Fruit fly (Drosophila melanogaster): ENCODE results near the gene Sik2.

Sik2 gene

dm6 chrX:2036383-2036782 is 25.3 kb downstream of the Sik2 start:
- TF ChIP-seq Mnt (GFP tag; optimal IDR thresholded peaks at IDR 0.05) (no peak), Crg-1 (GFP tag; optimal IDR thresholded peaks at IDR 0.05) (no peak), CG5204 (GFP tag; optimal IDR thresholded peaks at IDR 0.05) (no peak), CG11617 (GFP tag; optimal IDR thresholded peaks at IDR 0.05) (no peak), ovo (GFP tag; optimal IDR thresholded peaks at IDR 0.05) (no peak), cic (GFP tag; optimal IDR thresholded peaks at IDR 0.05) (no peak), tj (GFP tag; optimal IDR thresholded peaks at IDR 0.05) (no peak), CG7045 (GFP tag; optimal IDR thresholded peaks at IDR 0.05) (no peak)

dm6 chrX:2032821-2033436 is 28.8 kb downstream of the Sik2 start:
- TF ChIP-seq tj (GFP tag; optimal IDR thresholded peaks at IDR 0.05) (peak; percentile 25), pad (GFP tag; optimal IDR thresholded peaks at IDR 0.05) (peak; percentile 35), CG14711 (tag; optimal IDR thresholded peaks at IDR 0.05) (peak; percentile 66), Mnt (GFP tag; optimal IDR thresholded peaks at IDR 0.05) (no peak)

- TF ChIP-seq CG5204 (GFP tag; optimal IDR thresholded peaks at IDR 0.05) (no peak), Clk (GFP tag; optimal IDR thresholded peaks at IDR 0.05) (no peak), cnc (optimal IDR thresholded peaks at IDR 0.05) (no peak), cic (GFP tag; optimal IDR thresholded peaks at IDR 0.05) (no peak), CG7101 (tag; optimal IDR thresholded peaks at IDR 0.05) (no peak), ovo (GFP tag; optimal IDR thresholded peaks at IDR 0.05) (no peak), CG14711 (tag; optimal IDR thresholded peaks at IDR 0.05) (no peak), bab1 (GFP tag; optimal IDR thresholded peaks at IDR 0.05) (no peak), kay (GFP tag; ENCODE audit: borderline replicate concordance) (no peak), Crg-1 (GFP tag; optimal IDR thresholded peaks at IDR 0.05) (no peak), CG12768 (GFP tag; optimal IDR thresholded peaks at IDR 0.05) (no peak), toe (GFP tag; optimal IDR thresholded peaks at IDR 0.05) (no peak), Mnt (GFP tag; optimal IDR thresholded peaks at IDR 0.05) (no peak), Hr96 (GFP tag; optimal IDR thresholded peaks at IDR 0.05) (no peak), CG1620 (GFP tag; optimal IDR thresholded peaks at IDR 0.05) (no peak)
These were observed 29.4 kb downstream of the Sik2 start for dm6 chrX:2032160-2032801.

- TF ChIP-seq CG14711 (tag; optimal IDR thresholded peaks at IDR 0.05) (no peak), CG1620 (GFP tag; optimal IDR thresholded peaks at IDR 0.05) (no peak), tj (GFP tag; optimal IDR thresholded peaks at IDR 0.05) (peak; percentile 92), Hr96 (GFP tag; optimal IDR thresholded peaks at IDR 0.05) (no peak), CG12768 (GFP tag; optimal IDR thresholded peaks at IDR 0.05) (no peak), Clk (GFP tag; optimal IDR thresholded peaks at IDR 0.05) (no peak), Mnt (GFP tag; optimal IDR thresholded peaks at IDR 0.05) (no peak), pad (GFP tag; optimal IDR thresholded peaks at IDR 0.05) (no peak)
These were observed 30.4 kb downstream of the Sik2 start for dm6 chrX:2031308-2031707.

dm6 chrX:2024819-2025218 is 36.9 kb downstream of the Sik2 start:
- no peak for TF ChIP-seq cic (GFP tag; optimal IDR thresholded peaks at IDR 0.05)
- TF ChIP-seq cnc (optimal IDR thresholded peaks at IDR 0.05), result no peak
- no peak for TF ChIP-seq CG12768 (GFP tag; optimal IDR thresholded peaks at IDR 0.05)
- no peak for TF ChIP-seq kay (GFP tag; ENCODE audit: borderline replicate concordance)
- no peak for TF ChIP-seq pad (GFP tag; optimal IDR thresholded peaks at IDR 0.05)
- TF ChIP-seq Crg-1 (GFP tag; optimal IDR thresholded peaks at IDR 0.05), result no peak
- no peak for TF ChIP-seq tj (GFP tag; optimal IDR thresholded peaks at IDR 0.05)
- no peak for TF ChIP-seq CG14711 (tag; optimal IDR thresholded peaks at IDR 0.05)
- no peak for TF ChIP-seq ovo (GFP tag; optimal IDR thresholded peaks at IDR 0.05)
- no peak for TF ChIP-seq CG11617 (GFP tag; optimal IDR thresholded peaks at IDR 0.05)
- no peak for TF ChIP-seq Clk (GFP tag; optimal IDR thresholded peaks at IDR 0.05)
- TF ChIP-seq CG1620 (GFP tag; optimal IDR thresholded peaks at IDR 0.05), result no peak

dm6 chrX:2013365-2013764 is 48.4 kb downstream of the Sik2 start:
- TF ChIP-seq CG14711 (tag; optimal IDR thresholded peaks at IDR 0.05) (no peak), cic (GFP tag; optimal IDR thresholded peaks at IDR 0.05) (no peak), tj (GFP tag; optimal IDR thresholded peaks at IDR 0.05) (no peak), kay (GFP tag; ENCODE audit: borderline replicate concordance) (no peak), Clk (GFP tag; optimal IDR thresholded peaks at IDR 0.05) (no peak), ovo (GFP tag; optimal IDR thresholded peaks at IDR 0.05) (no peak), CG1620 (GFP tag; optimal IDR thresholded peaks at IDR 0.05) (no peak), Hr96 (GFP tag; optimal IDR thresholded peaks at IDR 0.05) (no peak), Mnt (GFP tag; optimal IDR thresholded peaks at IDR 0.05) (no peak), Crg-1 (GFP tag; optimal IDR thresholded peaks at IDR 0.05) (no peak), bab1 (GFP tag; optimal IDR thresholded peaks at IDR 0.05) (no peak), toe (GFP tag; optimal IDR thresholded peaks at IDR 0.05) (no peak), CG33017 (tag; optimal IDR thresholded peaks at IDR 0.05) (no peak), pad (GFP tag; optimal IDR thresholded peaks at IDR 0.05) (no peak), CG5204 (GFP tag; optimal IDR thresholded peaks at IDR 0.05) (no peak), CG7101 (tag; optimal IDR thresholded peaks at IDR 0.05) (no peak)

dm6 chrX:2012837-2013236 is 48.9 kb downstream of the Sik2 start:
- TF ChIP-seq pad (GFP tag; optimal IDR thresholded peaks at IDR 0.05) (peak; percentile 81), toe (GFP tag; optimal IDR thresholded peaks at IDR 0.05) (peak; percentile 25), ovo (GFP tag; optimal IDR thresholded peaks at IDR 0.05) (peak; percentile 62), CG12768 (GFP tag; optimal IDR thresholded peaks at IDR 0.05) (peak; percentile 76), Crg-1 (GFP tag; optimal IDR thresholded peaks at IDR 0.05) (peak; percentile 87), kay (GFP tag; ENCODE audit: borderline replicate concordance) (no peak), CG11617 (GFP tag; optimal IDR thresholded peaks at IDR 0.05) (peak; percentile 83), bab1 (GFP tag; optimal IDR thresholded peaks at IDR 0.05) (peak; percentile 33), CG5204 (GFP tag; optimal IDR thresholded peaks at IDR 0.05) (no peak), CG33017 (tag; optimal IDR thresholded peaks at IDR 0.05) (peak; percentile 27), cnc (optimal IDR thresholded peaks at IDR 0.05) (no peak), tj (GFP tag; optimal IDR thresholded peaks at IDR 0.05) (peak; percentile 67), CG1620 (GFP tag; optimal IDR thresholded peaks at IDR 0.05) (peak; percentile 84), CG7045 (GFP tag; optimal IDR thresholded peaks at IDR 0.05) (peak; percentile 41), Mnt (GFP tag; optimal IDR thresholded peaks at IDR 0.05) (peak; percentile 86), CG14711 (tag; optimal IDR thresholded peaks at IDR 0.05) (peak; percentile 51), cic (GFP tag; optimal IDR thresholded peaks at IDR 0.05) (peak; percentile 50), Clk (GFP tag; optimal IDR thresholded peaks at IDR 0.05) (peak; percentile 37), Hr96 (GFP tag; optimal IDR thresholded peaks at IDR 0.05) (peak; percentile 83), CG7101 (tag; optimal IDR thresholded peaks at IDR 0.05) (peak; percentile 83)

All from whole organism, adult.